Worm (Caenorhabditis elegans) whole organism, late embryonic: ENCODE results near the gene ceeh-2.

Experiments
- K09A11.1 ChIP-seq: sonication (generic microtip); optimal IDR thresholded peaks from 2 replicates; lab custom pipeline; 2017; ENCODE audit warnings: antibody characterized with exemption, mild to moderate bottlenecking, missing genetic modification characterization, missing compliant biosample characterization; ENCODE audit not compliant: insufficient read depth
- ahr-1 ChIP-seq: sonication (generic microtip); optimal IDR thresholded peaks from 2 replicates; lab custom pipeline; 2016; ENCODE audit warnings: missing genetic modification characterization, missing compliant biosample characterization
- ceh-30 ChIP-seq: fragments of 150-350 bp; optimal IDR thresholded peaks from 2 replicates; lab custom pipeline; 2014; ENCODE audit warnings: missing biosample characterization, missing genetic modification characterization
- ceh-48 ChIP-seq: sonication (generic microtip); optimal IDR thresholded peaks from 2 replicates; lab custom pipeline; 2016; ENCODE audit warnings: missing genetic modification characterization, inconsistent platforms, missing compliant biosample characterization
- fkh-10 ChIP-seq: fragments of 150-350 bp; optimal IDR thresholded peaks from 2 replicates; lab custom pipeline; 2014; ENCODE audit warnings: missing biosample characterization, missing genetic modification reagents, missing genetic modification characterization
- hlh-8 ChIP-seq: sonication (generic microtip); optimal IDR thresholded peaks from 2 replicates; lab custom pipeline; 2016; ENCODE audit warnings: missing genotype, missing genetic modification characterization, missing compliant biosample characterization
- madf-2 ChIP-seq: sonication (generic microtip); optimal IDR thresholded peaks from 2 replicates; lab custom pipeline; 2017; ENCODE audit warnings: missing genetic modification characterization, missing compliant biosample characterization
- mec-3 ChIP-seq: sonication (generic microtip); optimal IDR thresholded peaks from 2 replicates; lab custom pipeline; 2016; ENCODE audit warnings: borderline replicate concordance, missing genetic modification characterization, missing compliant biosample characterization
- nhr-11 ChIP-seq: fragments of 150-350 bp; optimal IDR thresholded peaks from 2 replicates; lab custom pipeline; 2014; ENCODE audit warnings: missing biosample characterization, missing genetic modification characterization
- pag-3 ChIP-seq: sonication (generic microtip); optimal IDR thresholded peaks from 2 replicates; lab custom pipeline; 2016; ENCODE audit warnings: missing compliant biosample characterization, missing genetic modification characterization, borderline replicate concordance
- ref-2 ChIP-seq: sonication (generic microtip); optimal IDR thresholded peaks from 2 replicates; lab custom pipeline; 2016; ENCODE audit warnings: missing genetic modification characterization, missing compliant biosample characterization
- unc-86 ChIP-seq: sonication (generic microtip); optimal IDR thresholded peaks from 2 replicates; lab custom pipeline; 2016; ENCODE audit warnings: missing genetic modification characterization, missing compliant biosample characterization

DNA sequence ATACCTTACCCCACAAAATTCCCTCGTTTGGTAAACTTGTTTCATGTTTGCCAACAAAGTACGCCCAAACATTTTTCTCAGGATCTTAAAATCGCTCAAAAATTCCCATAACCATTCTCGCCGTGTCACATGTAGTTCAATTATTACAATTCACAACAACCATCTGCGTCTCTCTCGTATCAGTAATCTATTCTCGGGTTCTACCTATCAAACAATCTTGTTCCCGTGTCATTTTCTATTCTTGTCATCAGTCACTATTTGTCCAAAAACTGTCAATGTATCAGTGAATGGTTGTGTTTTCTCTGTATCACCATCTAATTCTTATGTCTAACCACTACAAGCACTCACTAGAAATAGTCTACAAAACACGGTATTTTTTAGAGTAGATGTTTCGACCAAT is 13.5 kb upstream of the ceeh-2 start:
- TF ChIP-seq unc-86 (tag; lab: Kevin White, UChicago) (no peak), ref-2 (no peak), ahr-1 (tag; lab: Kevin White, UChicago) (no peak), ceh-30 (no peak), K09A11.1 (tag; lab: Kevin White, UChicago) (no peak), pag-3 (tag; lab: Kevin White, UChicago) (no peak), mec-3 (tag; lab: Kevin White, UChicago) (no peak), fkh-10 (no peak), ceh-48 (tag; lab: Kevin White, UChicago) (no peak), hlh-8 (tag; lab: Kevin White, UChicago) (no peak), nhr-11 (no peak), madf-2 (tag; lab: Kevin White, UChicago) (no peak)
